Worm (Caenorhabditis elegans): ENCODE data around the gene lact-7.

lact-7 gene

DNA sequence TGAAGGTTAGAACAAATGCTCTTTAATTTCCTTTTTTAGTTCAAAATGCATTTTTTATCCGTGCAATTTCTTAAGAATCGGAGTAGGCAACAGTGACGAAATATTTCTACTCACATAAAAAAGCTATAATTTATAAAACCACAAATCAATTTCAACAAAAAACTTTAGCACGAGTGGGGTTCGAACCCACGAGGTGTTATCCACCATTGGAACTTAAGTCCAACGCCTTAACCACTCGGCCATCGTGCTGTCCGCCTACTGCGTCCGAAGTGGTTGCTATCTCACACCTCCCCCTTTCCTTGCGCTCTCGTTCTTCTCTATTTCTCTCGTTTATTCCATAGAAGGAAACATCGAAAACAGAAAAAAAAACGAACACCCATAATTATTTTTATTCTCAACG, 1.2 kb upstream of the lact-7 start:
- peak; percentile 72 for TF ChIP-seq attf-5 (GFP tag; optimal IDR thresholded peaks at IDR 0.05)
- TF ChIP-seq ceh-27 (GFP tag; optimal IDR thresholded peaks at IDR 0.05) = peak; percentile 85
- TF ChIP-seq dpff-1 (tag; optimal IDR thresholded peaks at IDR 0.05) = no peak
- TF ChIP-seq xnd-1 (tag; optimal IDR thresholded peaks at IDR 0.05) = no peak
- TF ChIP-seq nfya-1 (tag; optimal IDR thresholded peaks at IDR 0.05; ENCODE audit: borderline replicate concordance, insufficient read depth) = no peak
- TF ChIP-seq lin-54 (GFP tag; optimal IDR thresholded peaks at IDR 0.05) = peak; percentile 59
- peak; percentile 89; the same call in 1 of the 2 replicates for TF ChIP-seq ztf-28 (GFP tag; IDR thresholded peaks at IDR 0.05)
- TF ChIP-seq efl-1 (GFP tag; optimal IDR thresholded peaks at IDR 0.05) = no peak
- TF ChIP-seq lin-26 (GFP tag; IDR thresholded peaks at IDR 0.05) = peak; percentile 98
- TF ChIP-seq snpc-3.4 (tag; optimal IDR thresholded peaks at IDR 0.05) = peak; percentile 77
- peak; percentile 93 for TF ChIP-seq mxl-1 (tag; optimal IDR thresholded peaks at IDR 0.05)
- TF ChIP-seq F33H1.4 (GFP tag; IDR thresholded peaks at IDR 0.05) = no peak
- TF ChIP-seq C06A6.2 (GFP tag; conservative IDR thresholded peaks at IDR 0.05) = peak; percentile 64; the same call in 1 of the 2 replicates
- TF ChIP-seq ceh-91 (GFP tag; IDR thresholded peaks at IDR 0.05) = no peak
- TF ChIP-seq ceh-40 (GFP tag; IDR thresholded peaks at IDR 0.05) = peak; percentile 73
- peak; percentile 80 for TF ChIP-seq egl-44 (GFP tag; IDR thresholded peaks at IDR 0.05)
- peak; percentile 40 for TF ChIP-seq F22D6.2 (tag; optimal IDR thresholded peaks at IDR 0.05)
- TF ChIP-seq tbx-9 (tag; optimal IDR thresholded peaks at IDR 0.05; ENCODE audit: borderline replicate concordance) = no peak
- no peak for TF ChIP-seq dpl-1 (GFP tag; optimal IDR thresholded peaks at IDR 0.05)
- no peak for TF ChIP-seq unc-62 (GFP tag; optimal IDR thresholded peaks at IDR 0.05)
- TF ChIP-seq F10E7.11 (tag; optimal IDR thresholded peaks at IDR 0.05) = peak; percentile 44
- TF ChIP-seq F57C9.4 (tag; optimal IDR thresholded peaks at IDR 0.05) = no peak
- TF ChIP-seq let-607 (tag; optimal IDR thresholded peaks at IDR 0.05) = peak; percentile 38 to 66
- TF ChIP-seq die-1 (tag; optimal IDR thresholded peaks at IDR 0.05) = peak; percentile 94
- no peak for TF ChIP-seq lsl-1 (GFP tag; optimal IDR thresholded peaks at IDR 0.05)
- TF ChIP-seq mes-4 (tag; optimal IDR thresholded peaks at IDR 0.05) = peak; percentile 88
- peak; percentile 63 for TF ChIP-seq B0035.1 (tag; optimal IDR thresholded peaks at IDR 0.05)
- peak; percentile 92 for TF ChIP-seq ztf-25 (GFP tag; IDR thresholded peaks at IDR 0.05)
- TF ChIP-seq ceh-79 (tag; optimal IDR thresholded peaks at IDR 0.05) = peak; percentile 36
- 0 out of 2 replicates have a peak, but pooled peaks have one; percentile 44 for TF ChIP-seq F37B4.10 (GFP tag; IDR thresholded peaks at IDR 0.05)
- peak; percentile 35 for TF ChIP-seq nhr-27 (tag; optimal IDR thresholded peaks at IDR 0.05)
- TF ChIP-seq madf-10 (tag; optimal IDR thresholded peaks at IDR 0.05) = peak; percentile 87
- no peak for TF ChIP-seq ceh-58 (GFP tag; IDR thresholded peaks at IDR 0.05)
- peak; percentile 73 for TF ChIP-seq lin-40 (tag; optimal IDR thresholded peaks at IDR 0.05)
- TF ChIP-seq tbp1 (GFP tag; optimal IDR thresholded peaks at IDR 0.05) = peak; percentile 99
- peak; percentile 73 for TF ChIP-seq madf-6 (GFP tag; IDR thresholded peaks at IDR 0.05)
- peak; percentile 31 for TF ChIP-seq ztf-3 (GFP tag; optimal IDR thresholded peaks at IDR 0.05)
- TF ChIP-seq akir-1 (GFP tag; optimal IDR thresholded peaks at IDR 0.05) = no peak
- peak; percentile 75 for TF ChIP-seq ZK185.1 (tag; optimal IDR thresholded peaks at IDR 0.05; ENCODE audit: poor library complexity, severe bottlenecking)
- TF ChIP-seq sptf-2 (GFP tag; optimal IDR thresholded peaks at IDR 0.05) = peak; percentile 69
- TF ChIP-seq lin-35 (GFP tag; optimal IDR thresholded peaks at IDR 0.05) = peak in 1 of 3 experiments; percentile 58
- no peak for TF ChIP-seq zim-3 (tag; optimal IDR thresholded peaks at IDR 0.05)
- TF ChIP-seq ets-4 (GFP tag; optimal IDR thresholded peaks at IDR 0.05) = no peak
- TF ChIP-seq C17E4.6 (GFP tag; IDR thresholded peaks at IDR 0.05) = peak; percentile 75; the same call in 1 of the 2 replicates
- no peak for TF ChIP-seq attf-6 (GFP tag; IDR thresholded peaks at IDR 0.05)
- TF ChIP-seq cebp-2 (GFP tag; IDR thresholded peaks at IDR 0.05) = 0 out of 2 replicates have a peak, but pooled peaks have one; percentile 87
- peak; percentile 68 for TF ChIP-seq mcd-1 (GFP tag; IDR thresholded peaks at IDR 0.05)
- peak; percentile 96 for TF ChIP-seq pbrm-1 (GFP tag; IDR thresholded peaks at IDR 0.05)
- TF ChIP-seq nhr-179 (tag; optimal IDR thresholded peaks at IDR 0.05) = no peak
